Fruit fly (Drosophila melanogaster) whole organism, embryonic: Measurements from ENCODE around the gene Pvr.
A peak's percentile ranks its signal among the peaks of the same experiment; 100 is the strongest.

Experiments used
- Asciz ChIP-seq: fragments of 200-800 bp; sonication (Bioruptor generic); optimal IDR thresholded peaks from 2 replicates; lab custom pipeline; 2017; ENCODE audit warnings: missing biosample characterization, mild to moderate bottlenecking, missing genetic modification characterization, missing genetic modification reagents
- B-H2 ChIP-seq: fragments of 200-800 bp; sonication (Bioruptor generic); optimal IDR thresholded peaks from 2 replicates; lab custom pipeline; 2018; ENCODE audit warnings: missing biosample characterization, mild to moderate bottlenecking, missing genetic modification characterization
- CG10959 ChIP-seq: fragments of 200-800 bp; sonication (Bioruptor generic); IDR thresholded peaks from 2 replicates; pipeline ENCODE4 v1.3.6; 2022; ENCODE audit warnings: missing biosample characterization, missing genetic modification characterization
- CG11695 ChIP-seq: fragments of 200-800 bp; sonication (Bioruptor generic); IDR thresholded peaks from 3 replicates; pipeline ENCODE4 v1.3.6; 2022; ENCODE audit warnings: missing biosample characterization, missing genetic modification characterization
- CG12104 ChIP-seq: fragments of 200-800 bp; sonication (Bioruptor generic); optimal IDR thresholded peaks from 3 replicates; lab custom pipeline; 2016; ENCODE audit warnings: missing biosample characterization, missing genetic modification characterization
- CG12219 ChIP-seq: fragments of 200-800 bp; sonication (Bioruptor generic); optimal IDR thresholded peaks from 3 replicates; lab custom pipeline; 2018; ENCODE audit warnings: missing biosample characterization, mild to moderate bottlenecking, missing genetic modification characterization
- CG12769 ChIP-seq: fragments of 200-800 bp; sonication (Bioruptor generic); optimal IDR thresholded peaks from 2 replicates; lab custom pipeline; 2019; ENCODE audit warnings: missing biosample characterization, mild to moderate bottlenecking, missing genetic modification characterization, moderate library complexity
- CG13287 ChIP-seq: fragments of 200-800 bp; sonication (Bioruptor generic); IDR thresholded peaks from 2 replicates; pipeline ENCODE4 v1.3.6; 2022; ENCODE audit warnings: missing biosample characterization, missing genetic modification characterization; ENCODE audit not compliant: partially characterized antibody
- CG13624 ChIP-seq: fragments of 200-800 bp; sonication (Bioruptor generic); optimal IDR thresholded peaks from 2 replicates; lab custom pipeline; 2016; ENCODE audit warnings: missing biosample characterization, missing genetic modification characterization
- CG13894 ChIP-seq: fragments of 200-800 bp; sonication (Bioruptor generic); optimal IDR thresholded peaks from 3 replicates; lab custom pipeline; 2018; ENCODE audit warnings: missing biosample characterization, mild to moderate bottlenecking, missing genetic modification characterization, moderate library complexity
- CG14710 ChIP-seq: fragments of 200-800 bp; sonication (Bioruptor generic); optimal IDR thresholded peaks from 3 replicates; lab custom pipeline; 2019; ENCODE audit warnings: missing biosample characterization, mild to moderate bottlenecking, missing genetic modification characterization, moderate library complexity
- CG17385 ChIP-seq: fragments of 200-800 bp; sonication (Bioruptor generic); optimal IDR thresholded peaks from 3 replicates; lab custom pipeline; 2018; ENCODE audit warnings: missing biosample characterization, mild to moderate bottlenecking, missing genetic modification characterization
- CG18619 ChIP-seq: fragments of 200-800 bp; sonication (Bioruptor generic); optimal IDR thresholded peaks from 3 replicates; lab custom pipeline; 2017; ENCODE audit warnings: missing biosample characterization, mild to moderate bottlenecking, missing genetic modification characterization
- CG2712 ChIP-seq: fragments of 200-800 bp; optimal IDR thresholded peaks from 3 replicates; lab custom pipeline; 2019; ENCODE audit warnings: missing biosample characterization, mild to moderate bottlenecking, missing genetic modification characterization, moderate library complexity
- CG2889 ChIP-seq: fragments of 200-800 bp; sonication (Bioruptor generic); IDR thresholded peaks from 3 replicates; pipeline ENCODE4 v1.3.6; 2022; ENCODE audit warnings: missing biosample characterization, missing genetic modification characterization
- CG34422 ChIP-seq: fragments of 200-800 bp; sonication (Bioruptor generic); IDR thresholded peaks from 3 replicates; pipeline ENCODE4 v1.3.6; 2022; ENCODE audit warnings: missing biosample characterization, missing genetic modification characterization
- CG3847 ChIP-seq: fragments of 200-800 bp; sonication (Bioruptor generic); IDR thresholded peaks from 2 replicates; pipeline ENCODE4 v1.3.6; 2022; ENCODE audit warnings: missing biosample characterization, missing genetic modification characterization
- CG4282 ChIP-seq: fragments of 200-800 bp; sonication (Bioruptor generic); optimal IDR thresholded peaks from 2 replicates; lab custom pipeline; 2016; ENCODE audit warnings: missing biosample characterization, missing genetic modification characterization
- CG43689 ChIP-seq: fragments of 200-800 bp; sonication (Bioruptor generic); IDR thresholded peaks from 2 replicates; pipeline ENCODE4 v1.3.6; 2022; ENCODE audit warnings: missing biosample characterization, missing genetic modification characterization
- CG6854 ChIP-seq: fragments of 200-800 bp; sonication (Bioruptor generic); optimal IDR thresholded peaks from 3 replicates; lab custom pipeline; 2017; ENCODE audit warnings: missing biosample characterization, mild to moderate bottlenecking, missing genetic modification characterization
- CG7839 ChIP-seq: fragments of 200-800 bp; sonication (Bioruptor generic); optimal IDR thresholded peaks from 3 replicates; lab custom pipeline; 2018; ENCODE audit warnings: missing biosample characterization, mild to moderate bottlenecking, missing genetic modification characterization, moderate library complexity
- CG9609 ChIP-seq: fragments of 200-800 bp; sonication (Bioruptor generic); optimal IDR thresholded peaks from 3 replicates; lab custom pipeline; 2016; ENCODE audit warnings: missing biosample characterization, missing genetic modification characterization
- CG9797 ChIP-seq: fragments of 200-800 bp; sonication (Bioruptor generic); optimal IDR thresholded peaks from 3 replicates; lab custom pipeline; 2018; ENCODE audit warnings: missing biosample characterization, mild to moderate bottlenecking, missing genetic modification characterization
- E2f2 ChIP-seq: fragments of 200-800 bp; sonication (Bioruptor generic); IDR thresholded peaks from 2 replicates; pipeline ENCODE4 v1.3.6; 2022; ENCODE audit warnings: missing biosample characterization, missing genetic modification characterization
- HLH3B ChIP-seq: fragments of 200-800 bp; sonication (Bioruptor generic); IDR thresholded peaks from 2 replicates; pipeline ENCODE4 v1.3.6; 2022; ENCODE audit warnings: missing biosample characterization, missing genetic modification characterization
- Hsf ChIP-seq: fragments of 200-800 bp; sonication (Bioruptor generic); optimal IDR thresholded peaks from 3 replicates; lab custom pipeline; 2016; ENCODE audit warnings: missing biosample characterization, missing genetic modification characterization
- PHDP ChIP-seq: fragments of 200-800 bp; sonication (Bioruptor generic); optimal IDR thresholded peaks from 3 replicates; lab custom pipeline; 2018; ENCODE audit warnings: missing biosample characterization, mild to moderate bottlenecking, missing genetic modification characterization, moderate library complexity
- Pdp1 ChIP-seq, 2 experiments: fragments of 200-800 bp; sonication (Bioruptor generic); optimal IDR thresholded peaks; 3 replicates each; lab custom pipeline; 2016; ENCODE audit warnings: missing biosample characterization in 2 of 2, missing genetic modification characterization in 2 of 2, mild to moderate bottlenecking in 1 of 2, moderate library complexity in 1 of 2
- Ravus ChIP-seq: fragments of 200-800 bp; sonication (Bioruptor generic); IDR thresholded peaks from 2 replicates; pipeline ENCODE4 v1.3.6; 2022; ENCODE audit warnings: missing biosample characterization, missing genetic modification characterization
- Six4 ChIP-seq: fragments of 200-800 bp; sonication (Bioruptor generic); optimal IDR thresholded peaks from 2 replicates; lab custom pipeline; 2016; ENCODE audit warnings: missing biosample characterization, missing genetic modification characterization
- ase ChIP-seq: fragments of 200-800 bp; sonication (Bioruptor generic); IDR thresholded peaks from 3 replicates; pipeline ENCODE4 v1.3.6; 2022; ENCODE audit warnings: missing biosample characterization, missing genetic modification characterization
- btn ChIP-seq: fragments of 200-800 bp; sonication (Bioruptor generic); optimal IDR thresholded peaks from 2 replicates; lab custom pipeline; 2016; ENCODE audit warnings: missing biosample characterization, missing genetic modification characterization
- cg ChIP-seq: fragments of 200-800 bp; sonication (Bioruptor generic); optimal IDR thresholded peaks from 3 replicates; lab custom pipeline; 2019; ENCODE audit warnings: missing biosample characterization, mild to moderate bottlenecking, missing genetic modification characterization, moderate library complexity
- chinmo ChIP-seq: fragments of 200-800 bp; sonication (Bioruptor generic); IDR thresholded peaks from 4 replicates; pipeline ENCODE4 v1.3.6; 2022; ENCODE audit warnings: missing biosample characterization, missing genetic modification characterization; ENCODE audit not compliant: partially characterized antibody
- chm ChIP-seq: fragments of 200-800 bp; sonication (Bioruptor generic); IDR thresholded peaks from 2 replicates; pipeline ENCODE4 v1.3.6; 2022; ENCODE audit warnings: missing biosample characterization, missing genetic modification characterization
- disco-r ChIP-seq: fragments of 200-800 bp; sonication (Bioruptor generic); optimal IDR thresholded peaks from 2 replicates; lab custom pipeline; 2016; ENCODE audit warnings: missing biosample characterization, missing genetic modification characterization
- dm ChIP-seq: fragments of 200-800 bp; sonication (Bioruptor generic); optimal IDR thresholded peaks from 3 replicates; lab custom pipeline; 2016; ENCODE audit warnings: missing biosample characterization, missing genetic modification characterization
- gfzf ChIP-seq: fragments of 200-800 bp; sonication (Bioruptor generic); optimal IDR thresholded peaks from 2 replicates; lab custom pipeline; 2016; ENCODE audit warnings: missing biosample characterization, mild to moderate bottlenecking, missing genetic modification characterization, moderate library complexity
- grn ChIP-seq: fragments of 200-800 bp; sonication (Bioruptor generic); optimal IDR thresholded peaks from 3 replicates; lab custom pipeline; 2017; ENCODE audit warnings: missing biosample characterization, missing genetic modification characterization
- h ChIP-seq: fragments of >200 bp; optimal IDR thresholded peaks from 2 replicates; lab custom pipeline; 2017
- lmd ChIP-seq: fragments of 200-800 bp; sonication (Bioruptor generic); IDR thresholded peaks from 2 replicates; pipeline ENCODE4 v1.3.6; 2022; ENCODE audit warnings: missing biosample characterization, missing genetic modification characterization
- lola ChIP-seq, 3 experiments: fragments of >200 bp in 2 of 3; fragments of 200-800 bp in 1 of 3; sonication (Bioruptor generic) in 1 of 3; optimal IDR thresholded peaks; 2 replicates each; lab custom pipeline; 2017 to 2019; ENCODE audit warnings: missing biosample characterization in 3 of 3, missing genetic modification characterization in 3 of 3, mild to moderate bottlenecking in 1 of 3, moderate library complexity in 1 of 3
- luna ChIP-seq: fragments of 200-800 bp; sonication (Bioruptor generic); optimal IDR thresholded peaks from 2 replicates; lab custom pipeline; 2016; ENCODE audit warnings: missing biosample characterization, missing genetic modification characterization
- mirr ChIP-seq: fragments of 200-800 bp; sonication (Bioruptor generic); optimal IDR thresholded peaks from 3 replicates; lab custom pipeline; 2018; ENCODE audit warnings: missing biosample characterization, mild to moderate bottlenecking, missing genetic modification characterization
- nerfin-2 ChIP-seq: fragments of 200-800 bp; sonication (Bioruptor generic); IDR thresholded peaks from 2 replicates; pipeline ENCODE4 v1.3.6; 2022; ENCODE audit warnings: missing biosample characterization, missing genetic modification characterization; ENCODE audit not compliant: partially characterized antibody
- onecut ChIP-seq: fragments of 200-800 bp; sonication (Bioruptor generic); IDR thresholded peaks from 2 replicates; pipeline ENCODE4 v1.3.6; 2022; ENCODE audit warnings: missing biosample characterization, missing genetic modification characterization
- org-1 ChIP-seq: fragments of 200-800 bp; sonication (Bioruptor generic); optimal IDR thresholded peaks from 2 replicates; lab custom pipeline; 2017; ENCODE audit warnings: missing biosample characterization, missing genetic modification characterization
- sd ChIP-seq: fragments of 200-800 bp; sonication (Bioruptor generic); optimal IDR thresholded peaks from 3 replicates; lab custom pipeline; 2018; ENCODE audit warnings: missing biosample characterization, mild to moderate bottlenecking, missing genetic modification characterization, moderate library complexity
- slbo ChIP-seq: fragments of 200-800 bp; sonication (Bioruptor generic); IDR thresholded peaks from 2 replicates; pipeline ENCODE4 v1.3.6; 2022; ENCODE audit warnings: missing biosample characterization, missing genetic modification characterization
- stwl ChIP-seq: fragments of 200-800 bp; sonication (Bioruptor generic); optimal IDR thresholded peaks from 3 replicates; lab custom pipeline; 2018; ENCODE audit warnings: missing biosample characterization, mild to moderate bottlenecking, missing genetic modification characterization, moderate library complexity
- twi ChIP-seq: fragments of 200-800 bp; optimal IDR thresholded peaks from 2 replicates; lab custom pipeline; 2019; ENCODE audit warnings: missing biosample characterization, mild to moderate bottlenecking, missing genetic modification characterization, moderate library complexity

Gene Pvr

dm6 chr2L:8277561-8278201 is 38.0 kb upstream of the Pvr start (continued):
- TF ChIP-seq nerfin-2 (no peak), chinmo (0 out of 4 replicates have a peak, but pooled peaks have one; percentile 51), HLH3B (GFP tag; lab: Robert Waterston, UW) (peak; percentile 99), CG2712 (tag; lab: Kevin White, UChicago) (peak; percentile 98), CG13287 (GFP tag; lab: Robert Waterston, UW) (no peak), onecut (peak; percentile 96), CG11695 (GFP tag; lab: Robert Waterston, UW) (peak; percentile 99), CG12104 (GFP tag; lab: Kevin White, UChicago) (peak; percentile 98), org-1 (GFP tag; lab: Kevin White, UChicago) (peak; percentile 94), stwl (tag; lab: Kevin White, UChicago) (peak; percentile 90), ase (GFP tag; lab: Robert Waterston, UW) (peak; percentile 99), Hsf (GFP tag; lab: Kevin White, UChicago) (peak; percentile 96), lmd (GFP tag; lab: Robert Waterston, UW) (peak; percentile 98), btn (peak; percentile 86), CG43689 (GFP tag; lab: Robert Waterston, UW) (peak; percentile 98), CG7839 (tag; lab: Kevin White, UChicago) (peak; percentile 98), CG6854 (GFP tag; lab: Kevin White, UChicago) (peak; percentile 93), lola (GFP tag; optimal IDR thresholded peaks at IDR 0.05; lab: Kevin White, UChicago) (peak in 1 of 3 experiments; percentile 97), CG2889 (peak; percentile 98), mirr (GFP tag; lab: Kevin White, UChicago) (peak; percentile 45), CG34422 (GFP tag; lab: Robert Waterston, UW) (peak; percentile 99), gfzf (GFP tag; lab: Kevin White, UChicago) (no peak), h (lab: Kevin White, UChicago) (no peak), CG10959 (GFP tag; lab: Robert Waterston, UW) (peak; percentile 99), slbo (GFP tag; lab: Robert Waterston, UW) (peak; percentile 97), PHDP (tag; lab: Kevin White, UChicago) (peak; percentile 98), disco-r (GFP tag; lab: Kevin White, UChicago) (peak; percentile 85), CG14710 (tag; lab: Kevin White, UChicago) (peak; percentile 98), CG12219 (peak; percentile 94), Six4 (GFP tag; lab: Kevin White, UChicago) (peak; percentile 98), CG13624 (peak; percentile 87), CG4282 (GFP tag; lab: Kevin White, UChicago) (peak; percentile 24), Asciz (GFP tag; lab: Kevin White, UChicago) (peak; percentile 98), CG9797 (GFP tag; lab: Kevin White, UChicago) (peak; percentile 61), CG3847 (GFP tag; lab: Robert Waterston, UW) (peak; percentile 97), Ravus (peak; percentile 92), dm (GFP tag; lab: Kevin White, UChicago) (peak; percentile 83)

DNA sequence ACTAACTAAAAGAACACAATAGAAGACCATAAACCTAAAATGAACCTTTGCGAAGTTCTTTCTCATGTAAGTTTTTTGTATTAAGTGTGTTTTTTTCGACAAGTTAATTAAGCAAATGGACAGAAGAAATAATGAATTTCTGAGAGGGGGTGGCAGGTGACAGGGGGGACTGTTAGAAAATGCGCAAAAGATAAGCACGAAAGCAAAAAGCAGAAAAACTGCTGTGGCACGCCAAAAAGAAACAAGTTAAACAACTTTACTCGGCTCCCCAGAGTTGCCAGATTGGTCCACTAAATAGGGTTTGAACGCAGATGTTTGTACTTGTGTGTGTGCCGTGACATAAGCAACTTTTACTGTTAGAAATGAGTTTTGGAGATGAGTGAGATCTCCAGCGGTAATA is 37.2 kb upstream of the Pvr start:
- TF ChIP-seq CG9797 (GFP tag; lab: Kevin White, UChicago) (no peak), CG17385 (GFP tag; lab: Kevin White, UChicago) (no peak), Pdp1 (GFP tag; optimal IDR thresholded peaks at IDR 0.05; lab: Kevin White, UChicago) (peak in 1 of 2 experiments; percentile 66), E2f2 (GFP tag; lab: Robert Waterston, UW) (no peak), CG13894 (tag; lab: Kevin White, UChicago) (peak; percentile 61), grn (GFP tag; lab: Kevin White, UChicago) (no peak), CG18619 (GFP tag; lab: Kevin White, UChicago) (no peak), CG9609 (no peak), chm (0 out of 2 replicates have a peak, but pooled peaks have one; percentile 19), twi (tag; lab: Kevin White, UChicago) (no peak), sd (tag; lab: Kevin White, UChicago) (peak; percentile 24), B-H2 (GFP tag; lab: Kevin White, UChicago) (peak; percentile 33), cg (peak; percentile 19), luna (GFP tag; lab: Kevin White, UChicago) (no peak), CG12769 (tag; lab: Kevin White, UChicago) (peak; percentile 11)
